Fruit fly (Drosophila melanogaster) S2 (cell line): Measurements from ENCODE around the gene CG11630.

Experiments
- CG8478 ChIP-seq: fragments of >200 bp; optimal IDR thresholded peaks from 2 replicates; lab custom pipeline; 2018
- CTCF ChIP-seq, 2 experiments: fragments of >200 bp; optimal IDR thresholded peaks; 2 replicates each; lab custom pipeline; 2018

CG11630 gene

DNA sequence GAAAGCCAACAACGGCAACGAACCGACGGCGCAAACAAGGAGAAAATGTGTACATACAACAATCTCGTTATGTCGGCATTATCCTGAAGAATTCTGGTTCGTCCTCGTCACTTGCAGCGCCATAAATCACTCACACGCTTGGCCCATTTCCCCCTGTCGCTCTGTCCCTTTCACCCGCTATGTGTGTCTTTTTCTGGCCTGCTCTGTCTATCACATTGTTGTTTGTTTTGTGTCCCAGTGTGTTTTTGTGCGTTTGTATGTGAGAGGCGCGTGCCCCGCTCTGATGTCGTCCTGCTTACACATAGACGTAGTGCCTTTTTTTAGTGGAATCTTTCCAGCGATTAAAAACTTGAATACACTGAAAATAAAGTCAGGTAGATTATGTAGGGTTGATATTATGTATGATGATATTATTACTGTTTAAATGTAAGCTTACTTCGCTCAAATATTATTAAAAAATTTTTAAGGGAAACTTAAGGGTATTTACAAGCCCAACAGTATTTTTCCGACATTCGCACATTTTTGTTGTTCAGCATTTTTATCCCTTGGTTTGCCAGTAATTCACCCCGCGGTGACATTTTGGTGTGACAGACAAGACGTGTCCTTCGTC, 5.7 kb upstream of the CG11630 start:
- TF ChIP-seq CG8478, result no peak
- no peak for TF ChIP-seq CTCF (optimal IDR thresholded peaks at IDR 0.05; lab: Kevin White, UChicago)

DNA sequence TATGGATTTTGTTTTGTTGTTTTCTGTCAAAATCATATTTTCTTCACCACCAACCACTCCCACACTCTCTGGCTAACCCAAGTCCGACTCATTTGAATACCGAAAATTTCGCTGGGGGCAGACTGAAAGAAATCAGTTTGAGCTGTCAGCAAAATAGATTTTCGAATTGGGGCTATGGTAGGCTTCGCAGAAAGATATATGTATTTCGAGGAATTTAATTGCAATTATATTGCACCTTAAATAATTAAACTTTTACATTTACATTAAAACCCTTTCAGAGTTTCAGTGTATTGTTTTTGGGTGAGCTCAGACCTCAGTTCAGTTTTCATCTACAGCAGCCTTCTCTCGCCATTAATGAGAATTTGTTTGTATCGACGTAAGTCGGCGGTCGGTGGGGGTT, 3.1 kb upstream of the CG11630 start:
- TF ChIP-seq CTCF (optimal IDR thresholded peaks at IDR 0.05; lab: Kevin White, UChicago) (no peak), CG8478 (no peak)

DNA sequence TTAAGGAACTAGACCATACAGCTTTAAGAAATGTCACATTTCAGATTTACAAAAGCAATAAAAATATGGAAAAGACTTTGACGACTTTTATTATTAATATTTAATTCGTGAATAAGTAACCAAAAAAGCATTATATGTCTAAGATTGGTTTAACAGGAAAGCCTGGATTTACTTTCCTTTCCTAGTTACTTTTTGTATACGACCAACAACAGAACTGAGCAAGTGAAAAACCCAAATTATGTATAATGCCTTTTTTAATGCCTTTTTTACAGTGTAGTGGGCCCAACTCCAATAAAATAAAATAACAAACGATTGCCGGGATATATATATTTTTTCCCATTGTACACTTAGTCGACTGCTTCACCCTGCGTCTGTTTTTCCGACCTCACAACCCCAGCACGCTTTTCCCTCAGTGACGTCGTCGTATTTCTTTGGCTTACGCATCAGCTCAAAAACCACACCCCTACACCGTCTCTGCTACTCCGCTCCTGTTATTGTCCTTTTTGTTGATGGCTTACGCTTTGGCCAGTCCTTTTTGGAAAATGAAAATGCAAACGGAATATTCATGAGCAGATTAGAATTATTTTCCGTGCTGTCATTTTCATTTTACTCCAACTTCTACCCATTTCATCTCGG, 1.0 kb upstream of the CG11630 start:
- TF ChIP-seq CTCF (optimal IDR thresholded peaks at IDR 0.05; lab: Kevin White, UChicago) (no peak), CG8478 (no peak)

DNA sequence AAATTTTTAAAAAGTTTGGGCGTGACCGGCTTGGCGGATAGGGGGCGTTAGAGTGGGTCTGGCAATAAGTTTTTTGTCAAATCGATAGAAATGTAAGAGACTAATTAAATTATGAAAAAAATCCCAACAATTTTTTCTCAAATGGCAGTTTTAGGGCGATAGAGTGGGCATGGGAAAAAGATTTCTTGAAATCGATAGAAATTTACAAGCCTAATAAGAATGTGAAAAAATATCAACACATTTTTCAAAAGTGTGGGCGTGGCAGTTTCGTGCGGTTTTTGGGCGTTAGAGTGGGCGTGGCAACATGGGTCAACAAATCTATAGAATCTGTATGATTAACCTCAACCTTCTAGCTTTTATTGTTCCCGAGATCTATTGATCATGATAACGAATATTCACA, 14.4 kb downstream of the CG11630 start:
- TF ChIP-seq CTCF (optimal IDR thresholded peaks at IDR 0.05; lab: Kevin White, UChicago), result no peak
- TF ChIP-seq CG8478, result no peak

DNA sequence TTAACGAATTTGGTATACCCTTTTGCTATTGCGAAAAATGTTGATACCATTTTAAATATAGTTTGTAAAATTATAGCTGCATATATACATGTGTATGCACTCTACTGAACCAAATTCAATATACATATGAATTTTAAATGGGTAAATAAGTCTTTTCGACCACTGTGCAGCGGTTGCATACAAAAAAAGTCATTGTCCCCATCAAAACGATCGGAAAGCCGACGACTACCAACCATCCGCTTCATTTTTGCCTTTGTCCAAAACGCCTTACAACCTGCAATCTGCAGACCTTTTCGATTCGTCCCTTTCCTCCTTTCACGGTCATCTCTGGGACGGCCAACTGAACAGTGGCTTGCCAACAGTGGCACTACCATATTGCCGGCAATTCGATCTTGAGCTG, 18.9 kb downstream of the CG11630 start:
- TF ChIP-seq CTCF (optimal IDR thresholded peaks at IDR 0.05; lab: Kevin White, UChicago) (no peak), CG8478 (no peak)

DNA sequence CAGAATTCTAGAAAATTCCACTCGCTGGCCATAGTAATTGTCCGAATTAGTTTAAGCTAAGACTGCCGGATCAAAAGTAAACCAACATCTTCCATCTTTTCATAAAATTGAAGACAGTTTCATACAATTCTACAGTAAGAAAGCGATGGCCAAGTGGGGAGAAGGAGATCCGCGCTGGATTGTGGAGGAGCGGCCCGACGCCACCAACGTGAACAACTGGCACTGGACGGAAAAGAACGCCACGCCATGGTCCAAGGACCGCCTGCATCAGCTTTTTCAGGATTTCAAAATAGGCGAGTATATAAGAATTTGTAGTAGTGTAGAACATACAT, 25.8 kb downstream of the CG11630 start:
- no peak for TF ChIP-seq CG8478
- no peak for TF ChIP-seq CTCF (optimal IDR thresholded peaks at IDR 0.05; lab: Kevin White, UChicago)

DNA sequence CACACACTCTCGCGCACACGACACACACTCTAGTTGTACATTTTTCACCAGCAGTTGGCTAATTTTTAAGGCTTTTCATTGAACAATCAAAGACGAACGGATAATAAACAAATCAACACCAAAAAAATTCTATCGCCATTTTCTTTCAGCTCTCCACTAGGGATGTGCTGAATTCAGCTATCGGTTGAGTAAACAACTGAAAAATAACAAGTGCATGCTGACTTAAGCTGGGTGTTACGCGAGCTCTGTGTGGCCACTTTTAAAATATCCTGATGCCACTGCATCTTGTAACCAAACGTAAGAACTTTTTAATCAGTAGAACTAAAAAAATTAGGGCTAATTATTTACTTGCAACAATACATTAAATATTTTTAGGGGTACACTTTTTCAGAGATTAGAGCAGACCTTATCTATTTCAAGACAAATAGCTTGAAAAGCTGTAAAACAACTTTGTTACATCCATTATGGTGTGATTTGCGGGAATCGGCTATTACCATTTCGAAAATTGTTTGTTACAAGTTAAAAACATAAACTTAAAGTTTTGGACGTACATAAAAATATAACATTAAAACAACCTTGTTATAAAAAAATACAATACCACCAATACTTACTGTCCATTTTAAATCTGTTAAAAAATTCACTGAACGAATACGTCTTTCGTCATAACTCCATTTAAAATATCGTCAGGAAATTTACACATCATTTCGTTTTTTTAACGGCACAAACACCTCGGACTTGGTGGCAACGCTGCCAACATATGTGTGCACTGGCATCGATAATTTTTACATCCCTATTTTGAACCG, 26.4 kb downstream of the CG11630 start, which contains the start of the genes step and CG1416:
TSS of gene step (minus strand) at position 203 of the 803 bp plus-strand sequence.
TSS of gene CG1416 (plus strand) at position 747 of the 803 bp plus-strand sequence.
- TF ChIP-seq CG8478, result no peak
- peak in 1 of 2 experiments; percentile 36 for TF ChIP-seq CTCF (optimal IDR thresholded peaks at IDR 0.05; lab: Kevin White, UChicago)

DNA sequence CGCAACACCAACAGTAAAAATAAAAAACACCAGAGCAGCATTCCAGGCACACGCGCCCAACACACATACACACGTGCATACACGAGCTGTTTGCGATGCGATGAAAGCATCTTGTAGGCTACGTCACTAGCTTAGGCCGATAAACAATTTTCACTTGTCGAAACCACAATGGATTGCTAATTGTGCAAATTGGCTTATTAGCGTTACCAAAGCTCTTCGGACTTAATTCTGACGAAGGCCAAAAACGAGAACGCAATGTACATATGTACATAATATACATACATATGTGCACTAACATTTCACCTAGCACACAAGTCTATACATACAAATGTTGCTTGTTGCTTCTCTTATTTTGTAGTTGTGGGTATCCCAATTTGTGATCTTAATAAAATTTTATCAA, 27.2 kb downstream of the CG11630 start:
- no peak for TF ChIP-seq CG8478
- no peak for TF ChIP-seq CTCF (optimal IDR thresholded peaks at IDR 0.05; lab: Kevin White, UChicago)

DNA sequence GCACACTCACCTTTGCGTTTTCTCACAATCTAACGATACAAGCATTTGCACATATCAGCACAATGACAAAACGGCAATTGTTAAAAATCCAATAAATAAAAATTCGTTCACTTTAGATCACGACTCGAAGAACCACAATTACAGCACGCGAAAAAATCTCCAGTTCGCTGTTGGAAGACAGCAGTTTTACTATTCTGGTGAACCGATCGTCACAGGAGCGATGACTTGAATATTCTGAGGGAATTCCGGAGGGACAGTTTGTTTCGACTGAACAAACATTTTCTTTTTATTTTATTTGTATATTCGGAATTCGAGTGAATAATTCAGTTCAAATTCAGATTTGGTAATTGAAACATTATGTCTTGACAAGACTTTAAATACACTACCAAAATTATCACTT, 28.6 kb downstream of the CG11630 start:
- TF ChIP-seq CTCF (optimal IDR thresholded peaks at IDR 0.05; lab: Kevin White, UChicago), result no peak
- no peak for TF ChIP-seq CG8478

DNA sequence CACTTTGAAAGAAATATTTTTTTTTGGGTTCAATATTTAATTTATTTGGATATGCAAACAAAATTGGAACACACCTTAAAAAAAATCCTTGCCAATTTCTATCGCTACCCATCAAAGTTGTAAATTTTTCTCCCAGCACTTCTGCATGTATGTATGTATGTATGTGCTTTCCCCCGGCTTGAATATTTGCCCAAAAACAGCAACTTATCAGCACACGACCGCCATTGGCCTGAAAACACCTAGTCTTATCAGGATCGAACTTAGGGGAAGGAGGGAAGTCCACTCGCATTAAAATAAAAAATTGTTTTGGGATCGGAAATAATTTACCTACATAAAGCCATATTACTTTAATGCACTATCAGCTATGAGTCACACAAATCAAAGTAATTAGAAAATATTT, 29.9 kb downstream of the CG11630 start:
- TF ChIP-seq CG8478 (no peak), CTCF (optimal IDR thresholded peaks at IDR 0.05; lab: Kevin White, UChicago) (no peak)

DNA sequence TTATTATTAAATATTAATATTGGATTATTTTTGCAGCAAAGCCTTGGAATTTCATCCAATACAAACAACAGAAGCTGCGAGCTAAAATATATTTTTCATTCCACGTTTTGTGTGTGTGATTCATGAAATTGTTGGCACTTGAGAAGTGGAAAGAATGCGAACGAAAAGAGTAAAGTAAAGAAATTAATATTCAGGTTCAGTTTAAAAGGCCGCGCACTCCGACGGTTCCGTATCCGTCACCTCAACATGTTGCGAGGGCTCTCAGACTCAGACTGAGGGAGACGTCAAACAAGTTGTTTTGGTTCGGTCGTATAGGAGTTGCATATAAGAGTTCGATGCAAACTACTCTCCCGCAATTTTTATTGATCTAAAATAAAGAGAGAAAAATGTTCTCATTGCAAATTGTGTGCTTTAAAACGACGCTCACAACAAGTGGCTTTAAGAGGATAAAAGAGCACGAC, 30.4 kb downstream of the CG11630 start:
- no peak for TF ChIP-seq CTCF (optimal IDR thresholded peaks at IDR 0.05; lab: Kevin White, UChicago)
- TF ChIP-seq CG8478, result no peak

DNA sequence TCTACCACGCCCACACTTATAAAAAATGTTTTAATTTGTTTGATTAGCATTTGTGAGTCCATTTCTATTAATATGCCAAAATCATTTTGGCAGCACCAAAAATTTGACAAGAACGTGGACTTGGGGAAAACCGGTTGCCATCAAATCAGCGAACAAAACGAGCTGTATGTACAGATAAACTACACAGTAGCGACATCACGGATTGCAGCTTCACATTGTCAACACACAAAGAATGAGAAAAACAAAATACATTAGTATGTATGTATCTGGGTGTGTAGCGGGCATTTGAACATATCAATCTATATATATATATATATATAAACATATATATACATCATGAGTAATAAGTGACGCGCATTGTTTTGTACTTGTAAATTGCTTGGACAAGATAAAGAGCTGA, 31.1 kb downstream of the CG11630 start:
- no peak for TF ChIP-seq CG8478
- no peak for TF ChIP-seq CTCF (optimal IDR thresholded peaks at IDR 0.05; lab: Kevin White, UChicago)

DNA sequence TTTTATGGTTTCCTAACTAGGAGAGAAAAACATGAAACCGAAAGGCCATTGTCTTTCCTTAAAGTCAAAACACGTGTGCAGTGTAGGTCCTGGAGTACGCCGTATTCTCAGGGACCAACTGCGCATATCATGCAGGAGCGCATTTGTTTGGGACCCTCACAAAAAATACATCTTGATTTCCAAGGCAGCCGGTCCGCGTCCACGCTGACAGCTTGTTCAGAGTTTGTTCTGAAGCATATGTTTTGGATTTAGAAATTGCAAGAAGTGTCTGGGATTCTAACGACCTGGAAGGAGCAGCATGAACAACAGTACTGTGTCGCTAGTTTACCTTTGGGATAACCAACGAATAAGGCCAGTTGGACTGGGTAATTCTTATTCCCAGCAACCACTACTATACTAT, 34.9 kb downstream of the CG11630 start:
- no peak for TF ChIP-seq CTCF (optimal IDR thresholded peaks at IDR 0.05; lab: Kevin White, UChicago)
- TF ChIP-seq CG8478, result no peak
